Worm (Caenorhabditis elegans) whole organism, L3 larva: Measurements from ENCODE around the gene col-40.

Experiments
- ZK546.5 ChIP-seq: sonication (generic microtip); optimal IDR thresholded peaks from 2 replicates; lab custom pipeline; 2017; ENCODE audit warnings: missing biosample characterization, missing genetic modification characterization
- ceh-9 ChIP-seq: sonication (generic microtip); optimal IDR thresholded peaks from 2 replicates; lab custom pipeline; 2018; ENCODE audit warnings: missing biosample characterization, missing genetic modification characterization
- egl-27 ChIP-seq: sonication (generic microtip); optimal IDR thresholded peaks from 4 replicates; lab custom pipeline; 2017; ENCODE audit warnings: missing biosample characterization, missing genetic modification reagents, missing genetic modification characterization
- elt-1 ChIP-seq: fragments of 150-350 bp; optimal IDR thresholded peaks from 2 replicates; lab custom pipeline; 2014; ENCODE audit warnings: missing biosample characterization, missing genetic modification characterization
- nhr-11 ChIP-seq: fragments of 150-350 bp; optimal IDR thresholded peaks from 2 replicates; lab custom pipeline; 2014; ENCODE audit warnings: missing biosample characterization, missing genetic modification characterization
- nhr-76 ChIP-seq: fragments of 150-350 bp; sonication (generic microtip); optimal IDR thresholded peaks from 5 replicates; lab custom pipeline; 2014; ENCODE audit warnings: missing biosample characterization, missing genetic modification characterization
- nhr-77 ChIP-seq: fragments of 150-350 bp; optimal IDR thresholded peaks from 2 replicates; lab custom pipeline; 2014; ENCODE audit warnings: missing biosample characterization, missing genetic modification characterization
- pha-4 ChIP-seq: fragments of 150-350 bp; optimal IDR thresholded peaks from 2 replicates; lab custom pipeline; 2014; ENCODE audit warnings: missing biosample characterization, missing genetic modification reagents, missing genetic modification characterization
- skn-1 ChIP-seq: fragments of 150-350 bp; optimal IDR thresholded peaks from 2 replicates; lab custom pipeline; 2014; ENCODE audit warnings: missing biosample characterization, missing genetic modification characterization

DNA sequence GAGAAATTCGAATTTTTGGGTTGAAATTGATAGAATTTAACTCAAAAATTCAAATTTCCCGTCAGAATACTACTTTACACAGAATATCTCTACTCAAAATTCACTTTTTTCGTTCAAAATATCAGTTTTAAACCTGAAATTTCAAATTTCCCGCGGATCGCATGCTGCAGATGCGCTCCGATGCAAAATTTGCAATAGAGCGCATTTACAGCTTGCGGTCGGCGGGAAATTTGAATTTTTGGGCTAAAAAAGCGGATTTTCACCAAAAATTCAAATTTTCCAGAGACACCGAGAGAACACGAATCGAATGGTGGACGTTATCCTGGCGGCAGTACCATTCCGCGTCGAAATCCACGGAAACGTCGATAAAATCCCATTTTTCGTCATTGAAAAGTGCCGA is 18.0 kb upstream of the col-40 start:
- TF ChIP-seq pha-4 (no peak), egl-27 (tag; lab: Kevin White, UChicago) (no peak), nhr-11 (tag; lab: Kevin White, UChicago) (no peak), nhr-76 (tag; lab: Kevin White, UChicago) (no peak), ZK546.5 (tag; lab: Kevin White, UChicago) (no peak), skn-1 (tag; lab: Kevin White, UChicago) (no peak), ceh-9 (tag; lab: Kevin White, UChicago) (no peak), nhr-77 (no peak), elt-1 (no peak)
